Fruit fly (Drosophila melanogaster) whole organism, prepupa: Measurements from ENCODE around the gene mamo.

Source experiments
- Blimp-1 ChIP-seq: fragments of 200-800 bp; sonication (Bioruptor generic); optimal IDR thresholded peaks from 3 replicates; lab custom pipeline; 2017; ENCODE audit warnings: missing biosample characterization, missing genetic modification characterization, mild to moderate bottlenecking, moderate library complexity, missing genetic modification reagents
- CG10631 ChIP-seq: fragments of 200-800 bp; sonication (Bioruptor generic); optimal IDR thresholded peaks from 2 replicates; lab custom pipeline; 2016; ENCODE audit warnings: missing biosample characterization, missing genetic modification characterization
- CG10669 ChIP-seq: fragments of 200-800 bp; sonication (Bioruptor generic); optimal IDR thresholded peaks from 3 replicates; lab custom pipeline; 2018; ENCODE audit warnings: missing biosample characterization, mild to moderate bottlenecking, missing genetic modification characterization, moderate library complexity
- CG11902 ChIP-seq: fragments of 200-800 bp; sonication (Bioruptor generic); optimal IDR thresholded peaks from 3 replicates; lab custom pipeline; 2016; ENCODE audit warnings: missing biosample characterization, missing genetic modification characterization
- CG15336 ChIP-seq: fragments of 200-800 bp; sonication (Bioruptor generic); IDR thresholded peaks from 2 replicates; pipeline ENCODE4 v1.3.6; 2022; ENCODE audit warnings: missing biosample characterization, missing genetic modification characterization
- CG1621 ChIP-seq: fragments of 200-800 bp; sonication (Bioruptor generic); optimal IDR thresholded peaks from 3 replicates; lab custom pipeline; 2018; ENCODE audit warnings: missing biosample characterization, mild to moderate bottlenecking, missing genetic modification characterization
- CG16779 ChIP-seq: fragments of 200-800 bp; sonication (Bioruptor generic); optimal IDR thresholded peaks from 3 replicates; lab custom pipeline; 2017; ENCODE audit warnings: missing biosample characterization, mild to moderate bottlenecking, missing genetic modification characterization
- CG3032 ChIP-seq: fragments of 200-800 bp; optimal IDR thresholded peaks from 2 replicates; lab custom pipeline; 2019; ENCODE audit warnings: missing biosample characterization, mild to moderate bottlenecking, missing genetic modification characterization, moderate library complexity
- CG31627 ChIP-seq: fragments of 200-800 bp; sonication (Bioruptor generic); optimal IDR thresholded peaks from 3 replicates; lab custom pipeline; 2016; ENCODE audit warnings: missing biosample characterization, missing genetic modification characterization
- CG34406 ChIP-seq: fragments of 200-800 bp; sonication (Bioruptor generic); optimal IDR thresholded peaks from 3 replicates; lab custom pipeline; 2016; ENCODE audit warnings: missing biosample characterization, missing genetic modification characterization
- CG3919 ChIP-seq: fragments of 200-800 bp; sonication (Bioruptor generic); optimal IDR thresholded peaks from 3 replicates; lab custom pipeline; 2016; ENCODE audit warnings: missing biosample characterization, missing genetic modification characterization
- CG4318 ChIP-seq: fragments of 200-800 bp; sonication (Bioruptor generic); optimal IDR thresholded peaks from 3 replicates; lab custom pipeline; 2017; ENCODE audit warnings: missing biosample characterization, mild to moderate bottlenecking, missing genetic modification characterization
- CG6276 ChIP-seq: fragments of 200-800 bp; sonication (Bioruptor generic); optimal IDR thresholded peaks from 2 replicates; lab custom pipeline; 2017; ENCODE audit warnings: missing biosample characterization, mild to moderate bottlenecking, missing genetic modification characterization
- CG6854 ChIP-seq: fragments of 200-800 bp; sonication (Bioruptor generic); optimal IDR thresholded peaks from 2 replicates; lab custom pipeline; 2017; ENCODE audit warnings: missing biosample characterization, mild to moderate bottlenecking, missing genetic modification characterization
- CG7368 ChIP-seq: fragments of 200-800 bp; sonication (Bioruptor generic); optimal IDR thresholded peaks from 3 replicates; lab custom pipeline; 2016; ENCODE audit warnings: missing biosample characterization, missing genetic modification characterization
- CG8119 ChIP-seq: fragments of 200-800 bp; sonication (Bioruptor generic); IDR thresholded peaks from 3 replicates; pipeline ENCODE4 v1.3.6; 2022; ENCODE audit warnings: missing biosample characterization, missing genetic modification characterization
- CG9139 ChIP-seq: fragments of 200-800 bp; sonication (Bioruptor generic); optimal IDR thresholded peaks from 3 replicates; lab custom pipeline; 2017; ENCODE audit warnings: missing biosample characterization, mild to moderate bottlenecking, missing genetic modification characterization
- Eip78C ChIP-seq: fragments of 200-800 bp; sonication (Bioruptor generic); peaks from one replicate; lab custom pipeline; 2016; ENCODE audit warnings: missing biosample characterization, missing genetic modification characterization
- Eip93F ChIP-seq: fragments of 200-800 bp; sonication (Bioruptor generic); optimal IDR thresholded peaks from 2 replicates; lab custom pipeline; 2016; ENCODE audit warnings: missing biosample characterization, mild to moderate bottlenecking, missing genetic modification characterization
- Ets21C ChIP-seq: fragments of 200-800 bp; sonication (Bioruptor generic); optimal IDR thresholded peaks from 3 replicates; lab custom pipeline; 2016; ENCODE audit warnings: missing biosample characterization, missing genetic modification characterization
- Ets96B ChIP-seq: fragments of 200-800 bp; optimal IDR thresholded peaks from 2 replicates; lab custom pipeline; 2019; ENCODE audit warnings: missing biosample characterization, mild to moderate bottlenecking, missing genetic modification characterization, moderate library complexity
- Gug ChIP-seq: fragments of 200-800 bp; sonication (Bioruptor generic); IDR thresholded peaks from 2 replicates; pipeline ENCODE4 v1.3.6; 2022; ENCODE audit warnings: missing biosample characterization, missing genetic modification characterization
- Hr38 ChIP-seq: sonication (Bioruptor generic); optimal IDR thresholded peaks from 2 replicates; lab custom pipeline; 2016; ENCODE audit warnings: missing biosample characterization, missing genetic modification characterization
- Hr39 ChIP-seq: fragments of 200-800 bp; sonication (Bioruptor generic); optimal IDR thresholded peaks from 2 replicates; lab custom pipeline; 2016; ENCODE audit warnings: missing biosample characterization, missing genetic modification characterization
- Hr4 ChIP-seq: fragments of 200-800 bp; sonication (Bioruptor generic); optimal IDR thresholded peaks from 3 replicates; lab custom pipeline; 2016; ENCODE audit warnings: missing biosample characterization, missing genetic modification characterization
- Lpt ChIP-seq: fragments of 200-800 bp; sonication (Bioruptor generic); optimal IDR thresholded peaks from 3 replicates; lab custom pipeline; 2016; ENCODE audit warnings: missing biosample characterization, missing genetic modification characterization
- Met ChIP-seq: fragments of 200-800 bp; sonication (Bioruptor generic); optimal IDR thresholded peaks from 3 replicates; lab custom pipeline; 2016; ENCODE audit warnings: missing biosample characterization, missing genetic modification characterization
- OdsH ChIP-seq: fragments of 200-800 bp; sonication (Bioruptor generic); optimal IDR thresholded peaks from 3 replicates; lab custom pipeline; 2016; ENCODE audit warnings: missing biosample characterization, missing genetic modification characterization
- Smox ChIP-seq: fragments of 200-800 bp; sonication (Bioruptor generic); optimal IDR thresholded peaks from 3 replicates; lab custom pipeline; 2016; ENCODE audit warnings: missing biosample characterization, missing genetic modification characterization
- Sox102F ChIP-seq: fragments of 200-800 bp; sonication (Bioruptor generic); optimal IDR thresholded peaks from 2 replicates; lab custom pipeline; 2016; ENCODE audit warnings: missing biosample characterization, mild to moderate bottlenecking, missing genetic modification characterization
- Sox14 ChIP-seq: fragments of 200-800 bp; sonication (Bioruptor generic); optimal IDR thresholded peaks from 3 replicates; lab custom pipeline; 2016; ENCODE audit warnings: missing biosample characterization, missing genetic modification characterization
- achi ChIP-seq: fragments of 200-800 bp; sonication (Bioruptor generic); optimal IDR thresholded peaks from 3 replicates; lab custom pipeline; 2016; ENCODE audit warnings: missing biosample characterization, missing genetic modification characterization
- acj6 ChIP-seq: fragments of 200-800 bp; sonication (Bioruptor generic); optimal IDR thresholded peaks from 3 replicates; lab custom pipeline; 2016; ENCODE audit warnings: missing biosample characterization, missing genetic modification characterization
- dac ChIP-seq: fragments of 200-800 bp; sonication (Bioruptor generic); optimal IDR thresholded peaks from 2 replicates; lab custom pipeline; 2017; ENCODE audit warnings: missing biosample characterization, mild to moderate bottlenecking, missing genetic modification characterization
- dsx ChIP-seq: fragments of 200-800 bp; optimal IDR thresholded peaks from 3 replicates; lab custom pipeline; 2019; ENCODE audit warnings: missing biosample characterization, mild to moderate bottlenecking, missing genetic modification characterization, moderate library complexity; ENCODE audit not compliant: poor library complexity, severe bottlenecking
- eg ChIP-seq: fragments of 200-800 bp; sonication (Bioruptor generic); IDR thresholded peaks from 3 replicates; pipeline ENCODE4 v1.3.6; 2022; ENCODE audit warnings: missing biosample characterization, missing genetic modification characterization
- esn ChIP-seq: fragments of 200-800 bp; sonication (Bioruptor generic); optimal IDR thresholded peaks from 2 replicates; lab custom pipeline; 2016; ENCODE audit warnings: missing biosample characterization, mild to moderate bottlenecking, missing genetic modification characterization, moderate library complexity
- fd59A ChIP-seq: fragments of 200-800 bp; sonication (Bioruptor generic); optimal IDR thresholded peaks from 2 replicates; lab custom pipeline; 2017; ENCODE audit warnings: missing biosample characterization, mild to moderate bottlenecking, missing genetic modification characterization, missing genetic modification reagents
- fd85E ChIP-seq: fragments of 200-800 bp; sonication (Bioruptor generic); optimal IDR thresholded peaks from 3 replicates; lab custom pipeline; 2016; ENCODE audit warnings: missing biosample characterization, missing genetic modification characterization
- fkh ChIP-seq: fragments of 200-800 bp; sonication (Bioruptor generic); optimal IDR thresholded peaks from 3 replicates; lab custom pipeline; 2017; ENCODE audit warnings: missing biosample characterization, mild to moderate bottlenecking, missing genetic modification characterization, moderate library complexity
- net ChIP-seq: fragments of 200-800 bp; sonication (Bioruptor generic); optimal IDR thresholded peaks from 3 replicates; lab custom pipeline; 2016; ENCODE audit warnings: missing biosample characterization, missing genetic modification characterization
- pdm3 ChIP-seq: fragments of 200-800 bp; sonication (Bioruptor generic); optimal IDR thresholded peaks from 3 replicates; lab custom pipeline; 2016; ENCODE audit warnings: missing biosample characterization, missing genetic modification characterization
- salr ChIP-seq, 2 experiments: fragments of 200-800 bp; sonication (Bioruptor generic); optimal IDR thresholded peaks; 3 replicates each; lab custom pipeline; 2016 to 2018; ENCODE audit warnings: missing biosample characterization in 2 of 2, missing genetic modification characterization in 2 of 2, mild to moderate bottlenecking in 1 of 2
- spab ChIP-seq: fragments of 200-800 bp; sonication (Bioruptor generic); optimal IDR thresholded peaks from 2 replicates; lab custom pipeline; 2017; ENCODE audit warnings: missing biosample characterization, mild to moderate bottlenecking, missing genetic modification characterization, missing genetic modification reagents
- ss ChIP-seq, 2 experiments: fragments of 200-800 bp; sonication (Bioruptor generic); optimal IDR thresholded peaks; 2 replicates in 1 of 2; 3 replicates in 1 of 2; lab custom pipeline; 2017 to 2018; ENCODE audit warnings: mild to moderate bottlenecking in 2 of 2, missing biosample characterization in 2 of 2, missing genetic modification characterization in 2 of 2, moderate library complexity in 1 of 2
- svp ChIP-seq: fragments of 200-800 bp; sonication (Bioruptor generic); peaks from one replicate; lab custom pipeline; 2016; ENCODE audit warnings: missing biosample characterization, missing genetic modification characterization
- topi ChIP-seq: fragments of 200-800 bp; sonication (Bioruptor generic); optimal IDR thresholded peaks from 3 replicates; lab custom pipeline; 2016; ENCODE audit warnings: missing biosample characterization, missing genetic modification characterization
- vri ChIP-seq: fragments of 200-800 bp; sonication (Bioruptor generic); optimal IDR thresholded peaks from 3 replicates; lab custom pipeline; 2016; ENCODE audit warnings: missing biosample characterization, mild to moderate bottlenecking, missing genetic modification characterization

Gene mamo

dm6 chrX:13879169-13879821 lies 111.0 kb downstream of the mamo start (continued):
- peak; percentile 29 for TF ChIP-seq dsx
- TF ChIP-seq CG15336 (GFP tag; lab: Robert Waterston, UW) = peak; percentile 32; the same call in 1 of the 2 replicates
- TF ChIP-seq CG16779 (tag; lab: Kevin White, UChicago) = peak; percentile 10
- no peak for TF ChIP-seq OdsH
- no peak for TF ChIP-seq dac (GFP tag; lab: Kevin White, UChicago)
- TF ChIP-seq Ets96B = peak; percentile 37
- peak; percentile 5 for TF ChIP-seq CG7368 (GFP tag; lab: Kevin White, UChicago)
- TF ChIP-seq vri = no peak
- TF ChIP-seq Hr38 (GFP tag; lab: Kevin White, UChicago) = no peak
- TF ChIP-seq fkh (GFP tag; lab: Kevin White, UChicago) = peak; percentile 41
- peak; percentile 39 for TF ChIP-seq Lpt
- TF ChIP-seq CG10631 (GFP tag; lab: Kevin White, UChicago) = no peak
- TF ChIP-seq topi (GFP tag; lab: Kevin White, UChicago) = no peak

DNA sequence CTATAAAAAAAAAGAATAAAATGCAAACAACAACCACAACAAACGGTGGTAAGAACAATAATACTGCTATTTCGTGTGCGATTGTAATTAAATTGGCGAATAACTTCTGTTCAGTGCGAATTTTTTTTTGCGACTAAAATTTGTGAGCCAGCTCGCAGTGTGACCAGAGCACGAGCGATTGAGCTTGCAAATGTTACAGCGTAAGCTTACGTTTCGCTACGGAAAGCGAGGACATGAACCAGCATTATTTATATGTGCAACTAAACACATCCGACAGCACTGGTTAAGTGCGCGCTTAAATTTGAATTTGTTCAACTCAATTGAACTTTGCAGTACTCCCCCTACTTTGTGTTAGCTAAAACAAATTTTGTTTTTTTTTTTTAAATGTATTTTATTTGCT lies 144.6 kb downstream of the mamo start, which contains the start of gene AMPdeam:
Gene AMPdeam (minus strand): TSS at position 139 of the 400 bp plus-strand sequence.
- TF ChIP-seq Ets21C (GFP tag; lab: Kevin White, UChicago) (no peak), dac (GFP tag; lab: Kevin White, UChicago) (no peak), CG1621 (tag; lab: Kevin White, UChicago) (no peak), eg (GFP tag; lab: Robert Waterston, UW) (no peak), CG9139 (GFP tag; lab: Kevin White, UChicago) (no peak), Hr39 (GFP tag; lab: Kevin White, UChicago) (no peak), Eip78C (peak; percentile 74), spab (GFP tag; lab: Kevin White, UChicago) (no peak), CG8119 (GFP tag; lab: Robert Waterston, UW) (no peak), fkh (GFP tag; lab: Kevin White, UChicago) (no peak), CG6854 (GFP tag; lab: Kevin White, UChicago) (no peak), Eip93F (no peak), fd85E (GFP tag; lab: Kevin White, UChicago) (no peak), esn (peak; percentile 50), topi (GFP tag; lab: Kevin White, UChicago) (peak; percentile 52), Hr38 (GFP tag; lab: Kevin White, UChicago) (no peak), CG10669 (GFP tag; lab: Kevin White, UChicago) (no peak), Met (no peak), CG6276 (GFP tag; lab: Kevin White, UChicago) (no peak), CG10631 (GFP tag; lab: Kevin White, UChicago) (no peak), salr (GFP tag; optimal IDR thresholded peaks at IDR 0.05; lab: Kevin White, UChicago) (no peak), net (GFP tag; lab: Kevin White, UChicago) (peak; percentile 5), svp (GFP tag; lab: Kevin White, UChicago) (peak; percentile 66), CG31627 (GFP tag; lab: Kevin White, UChicago) (no peak), CG16779 (tag; lab: Kevin White, UChicago) (no peak), Sox102F (GFP tag; lab: Kevin White, UChicago) (no peak), pdm3 (GFP tag; lab: Kevin White, UChicago) (no peak), CG11902 (no peak), Gug (GFP tag; lab: Robert Waterston, UW) (no peak), Ets96B (no peak), CG4318 (no peak), vri (no peak), acj6 (GFP tag; lab: Kevin White, UChicago) (no peak), achi (GFP tag; lab: Kevin White, UChicago) (no peak), ss (GFP tag; optimal IDR thresholded peaks at IDR 0.05; lab: Kevin White, UChicago) (no peak), Sox14 (GFP tag; lab: Kevin White, UChicago) (peak; percentile 64), CG15336 (GFP tag; lab: Robert Waterston, UW) (no peak), fd59A (no peak), Blimp-1 (GFP tag; lab: Kevin White, UChicago) (no peak), CG3032 (no peak), Smox (GFP tag; lab: Kevin White, UChicago) (peak; percentile 2), CG34406 (GFP tag; lab: Kevin White, UChicago) (no peak), Hr4 (no peak), OdsH (no peak), CG7368 (GFP tag; lab: Kevin White, UChicago) (no peak), CG3919 (GFP tag; lab: Kevin White, UChicago) (no peak)
